Worm (Caenorhabditis elegans): ENCODE measurements around the gene twk-45.

ce11 chrIII:2814919-2815554, 13.3 kb upstream of the twk-45 start, which contains the start of gene tufm-1:
- peak; percentile 61 for TF ChIP-seq elt-2 (tag; optimal IDR thresholded peaks at IDR 0.05)
- no peak for TF ChIP-seq dve-1 (tag; optimal IDR thresholded peaks at IDR 0.05)
- no peak for TF ChIP-seq fkh-10 (GFP tag; optimal IDR thresholded peaks at IDR 0.05)
- TF ChIP-seq syd-9 (tag; optimal IDR thresholded peaks at IDR 0.05): no peak
